Fruit fly (Drosophila melanogaster): ENCODE results near the gene CG31674.
A peak's percentile ranks its signal among the peaks of the same experiment; 100 is the strongest.

The CG31674 gene

dm6 chr2L:20793881-20794280, 37.2 kb upstream of the CG31674 start (continued):
- TF ChIP-seq CG4730 (GFP tag; IDR thresholded peaks at IDR 0.05) (no peak), CG12219 (GFP tag; optimal IDR thresholded peaks at IDR 0.05) (no peak), HLHmδ (GFP tag; optimal IDR thresholded peaks at IDR 0.05) (peak; percentile 76), H2.0 (GFP tag; IDR thresholded peaks at IDR 0.05) (no peak), CG10431 (GFP tag; optimal IDR thresholded peaks at IDR 0.05) (no peak), CG4404 (GFP tag; IDR thresholded peaks at IDR 0.05) (no peak), sim (GFP tag; IDR thresholded peaks at IDR 0.05) (no peak), sd (tag; optimal IDR thresholded peaks at IDR 0.05) (no peak), chn (GFP tag; optimal IDR thresholded peaks at IDR 0.05) (no peak), B-H1 (GFP tag; IDR thresholded peaks at IDR 0.05) (no peak), gsb-n (tag; optimal IDR thresholded peaks at IDR 0.05) (no peak), CG16813 (GFP tag; IDR thresholded peaks at IDR 0.05; ENCODE audit: partially characterized antibody) (no peak), CG1529 (GFP tag; optimal IDR thresholded peaks at IDR 0.05) (no peak), Dip3 (GFP tag; optimal IDR thresholded peaks at IDR 0.05) (no peak), sens-2 (GFP tag; IDR thresholded peaks at IDR 0.05) (no peak), eve (GFP tag; optimal IDR thresholded peaks at IDR 0.05) (no peak), CG10565 (GFP tag; optimal IDR thresholded peaks at IDR 0.05) (no peak), CG34224 (GFP tag; IDR thresholded peaks at IDR 0.05; ENCODE audit: partially characterized antibody) (peak; percentile 39; the same call in 2 of the 3 replicates), E2f1 (GFP tag; IDR thresholded peaks at IDR 0.05) (no peak), CG17361 (GFP tag; IDR thresholded peaks at IDR 0.05) (no peak), CG10979 (tag; optimal IDR thresholded peaks at IDR 0.05) (no peak), lab (GFP tag; optimal IDR thresholded peaks at IDR 0.05) (no peak), br (optimal IDR thresholded peaks at IDR 0.05) (no peak), sens (GFP tag) (no peak), CG12155 (GFP tag; optimal IDR thresholded peaks at IDR 0.05) (no peak), Doc2 (GFP tag; IDR thresholded peaks at IDR 0.05) (no peak), gro (GFP tag; optimal IDR thresholded peaks at IDR 0.05) (no peak), CG4424 (GFP tag; optimal IDR thresholded peaks at IDR 0.05) (no peak), btn (GFP tag; optimal IDR thresholded peaks at IDR 0.05) (no peak), grau (tag; optimal IDR thresholded peaks at IDR 0.05) (no peak), Bteb2 (GFP tag; optimal IDR thresholded peaks at IDR 0.05) (no peak), vnd (GFP tag; IDR thresholded peaks at IDR 0.05; ENCODE audit: partially characterized antibody) (no peak), CG4328 (GFP tag; optimal IDR thresholded peaks at IDR 0.05) (no peak), tx (GFP tag; optimal IDR thresholded peaks at IDR 0.05) (no peak), CG7372 (GFP tag; IDR thresholded peaks at IDR 0.05) (no peak), rib (GFP tag; IDR thresholded peaks at IDR 0.05) (peak; percentile 57; the same call in 1 of the 2 replicates), CG30431 (GFP tag; optimal IDR thresholded peaks at IDR 0.05) (no peak), cwo (GFP tag; optimal IDR thresholded peaks at IDR 0.05) (no peak), trem (tag; optimal IDR thresholded peaks at IDR 0.05) (no peak), Ravus (GFP tag; IDR thresholded peaks at IDR 0.05) (no peak), CG8290 (GFP tag; optimal IDR thresholded peaks at IDR 0.05) (no peak), CG8290 (tag; optimal IDR thresholded peaks at IDR 0.05) (peak in 1 of 2 experiments; percentile 60), maf-S (GFP tag; optimal IDR thresholded peaks at IDR 0.05) (no peak), psq (GFP tag; optimal IDR thresholded peaks at IDR 0.05) (no peak), Antp (GFP tag; optimal IDR thresholded peaks at IDR 0.05) (no peak), fd96Cb (tag; optimal IDR thresholded peaks at IDR 0.05) (no peak), HHEX (GFP tag; optimal IDR thresholded peaks at IDR 0.05) (no peak), CrebB (tag; optimal IDR thresholded peaks at IDR 0.05) (peak; percentile 40), chm (GFP tag; IDR thresholded peaks at IDR 0.05) (peak; percentile 74), bigmax (GFP tag; optimal IDR thresholded peaks at IDR 0.05) (no peak), otp (GFP tag; IDR thresholded peaks at IDR 0.05) (no peak), oc (tag; optimal IDR thresholded peaks at IDR 0.05) (peak; percentile 28), Chrac-16 (GFP tag; optimal IDR thresholded peaks at IDR 0.05) (no peak), CG11093 (GFP tag; IDR thresholded peaks at IDR 0.05) (no peak)

Data from whole organism, embryonic.